Worm (Caenorhabditis elegans) whole organism, L2 larva: ENCODE measurements around the gene clec-2.

ENCODE experiments used
- C34F6.9 ChIP-seq: fragments of 150-350 bp; optimal IDR thresholded peaks from 2 replicates; lab custom pipeline; 2014; ENCODE audit warnings: missing biosample characterization, missing genetic modification characterization
- F13H6.1 ChIP-seq: sonication (generic microtip); optimal IDR thresholded peaks from 2 replicates; lab custom pipeline; 2016; ENCODE audit warnings: missing genetic modification characterization, missing compliant biosample characterization
- Y55F3AM.14 ChIP-seq: fragments of 200-800 bp; sonication (Bioruptor generic); optimal IDR thresholded peaks from 2 replicates; lab custom pipeline; 2018; ENCODE audit warnings: mild to moderate bottlenecking, missing genetic modification characterization, missing compliant biosample characterization
- alr-1 ChIP-seq: fragments of 150-350 bp; optimal IDR thresholded peaks from 2 replicates; lab custom pipeline; 2014; ENCODE audit warnings: missing biosample characterization, missing genetic modification characterization
- ama-1 ChIP-seq: fragments of 150-350 bp; optimal IDR thresholded peaks from 2 replicates; lab custom pipeline; 2018; ENCODE audit warnings: inconsistent platforms
- blmp-1 ChIP-seq: sonication (generic microtip); optimal IDR thresholded peaks from 2 replicates; lab custom pipeline; 2017; ENCODE audit warnings: missing genetic modification characterization, mild to moderate bottlenecking, missing compliant biosample characterization, antibody characterized with exemption, moderate library complexity; ENCODE audit not compliant: insufficient read depth
- ceh-16 ChIP-seq: fragments of 150-350 bp; optimal IDR thresholded peaks from 2 replicates; lab custom pipeline; 2014; ENCODE audit warnings: missing biosample characterization, missing genetic modification characterization
- ceh-82 ChIP-seq: fragments of 150-350 bp; optimal IDR thresholded peaks from 2 replicates; lab custom pipeline; 2014; ENCODE audit warnings: missing biosample characterization, missing genetic modification characterization
- crh-2 ChIP-seq: sonication (generic microtip); optimal IDR thresholded peaks from 2 replicates; lab custom pipeline; 2017; ENCODE audit warnings: missing biosample characterization, missing genetic modification characterization
- dmd-4 ChIP-seq: sonication (generic microtip); optimal IDR thresholded peaks from 2 replicates; lab custom pipeline; 2017; ENCODE audit warnings: missing biosample characterization, missing genetic modification characterization
- egl-27 ChIP-seq: sonication (generic microtip); optimal IDR thresholded peaks from 3 replicates; lab custom pipeline; 2017; ENCODE audit warnings: missing biosample characterization, missing genetic modification reagents, missing genetic modification characterization
- elt-3 ChIP-seq: sonication (generic microtip); optimal IDR thresholded peaks from 2 replicates; lab custom pipeline; 2017; ENCODE audit warnings: missing biosample characterization, missing genetic modification characterization
- fos-1 ChIP-seq: fragments of 150-350 bp; optimal IDR thresholded peaks from 2 replicates; lab custom pipeline; 2014; ENCODE audit warnings: missing biosample characterization, missing genetic modification characterization
- gmeb-1 ChIP-seq: fragments of 150-350 bp; optimal IDR thresholded peaks from 2 replicates; lab custom pipeline; 2014; ENCODE audit warnings: missing biosample characterization, missing genetic modification characterization
- lin-13 ChIP-seq: fragments of 150-350 bp; optimal IDR thresholded peaks from 2 replicates; lab custom pipeline; 2014; ENCODE audit warnings: missing biosample characterization, missing genetic modification reagents, missing genetic modification characterization
- lin-39 ChIP-seq: fragments of 150-350 bp; optimal IDR thresholded peaks from 2 replicates; lab custom pipeline; 2014; ENCODE audit warnings: missing biosample characterization, missing genetic modification reagents, missing genetic modification characterization
- lsy-2 ChIP-seq, 2 experiments: fragments of 150-350 bp in 1 of 2; sonication (generic microtip) in 1 of 2; optimal IDR thresholded peaks; 2 replicates each; lab custom pipeline; 2014 to 2017; ENCODE audit warnings: missing biosample characterization in 2 of 2, missing genetic modification characterization in 2 of 2
- mab-5 ChIP-seq: fragments of 150-350 bp; optimal IDR thresholded peaks from 2 replicates; lab custom pipeline; 2014; ENCODE audit warnings: missing biosample characterization, missing genetic modification characterization
- mbf-1 ChIP-seq: sonication (generic microtip); optimal IDR thresholded peaks from 2 replicates; lab custom pipeline; 2017; ENCODE audit warnings: missing biosample characterization, missing genetic modification characterization
- mdl-1 ChIP-seq, 2 experiments: fragments of 150-350 bp in 1 of 2; sonication (generic microtip) in 1 of 2; optimal IDR thresholded peaks; 2 replicates each; lab custom pipeline; 2017; ENCODE audit warnings: missing biosample characterization in 2 of 2, missing genetic modification characterization in 2 of 2
- nhr-10 ChIP-seq: sonication (generic microtip); optimal IDR thresholded peaks from 2 replicates; lab custom pipeline; 2017; ENCODE audit warnings: missing biosample characterization, missing genetic modification characterization
- nhr-12 ChIP-seq: fragments of 150-350 bp; optimal IDR thresholded peaks from 2 replicates; lab custom pipeline; 2014; ENCODE audit warnings: missing biosample characterization, missing genetic modification characterization
- nhr-21 ChIP-seq: fragments of 150-350 bp; optimal IDR thresholded peaks from 2 replicates; lab custom pipeline; 2014; ENCODE audit warnings: missing biosample characterization, missing genetic modification characterization
- nhr-23 ChIP-seq: fragments of 150-350 bp; optimal IDR thresholded peaks from 2 replicates; lab custom pipeline; 2014; ENCODE audit warnings: missing biosample characterization, missing genetic modification reagents, missing genetic modification characterization
- nhr-237 ChIP-seq: fragments of 150-350 bp; optimal IDR thresholded peaks from 2 replicates; lab custom pipeline; 2014; ENCODE audit warnings: missing biosample characterization, missing genetic modification characterization
- nhr-6 ChIP-seq: fragments of 150-350 bp; optimal IDR thresholded peaks from 2 replicates; lab custom pipeline; 2014; ENCODE audit warnings: missing biosample characterization, missing genetic modification characterization
- sem-4 ChIP-seq: fragments of 150-350 bp; optimal IDR thresholded peaks from 2 replicates; lab custom pipeline; 2014; ENCODE audit warnings: missing biosample characterization, missing genetic modification reagents, missing genetic modification characterization
- skn-1 ChIP-seq: sonication (generic microtip); optimal IDR thresholded peaks from 2 replicates; lab custom pipeline; 2017; ENCODE audit warnings: missing biosample characterization, missing genetic modification characterization
- sma-9 ChIP-seq, 2 experiments: fragments of 150-350 bp in 1 of 2; sonication (generic microtip) in 1 of 2; optimal IDR thresholded peaks; 2 replicates each; lab custom pipeline; 2014 to 2016; ENCODE audit warnings: missing genetic modification characterization in 2 of 2, mild to moderate bottlenecking in 1 of 2, missing biosample characterization in 1 of 2, missing compliant biosample characterization in 1 of 2, missing genetic modification reagents in 1 of 2, moderate library complexity in 1 of 2
- unc-39 ChIP-seq: fragments of 150-350 bp; optimal IDR thresholded peaks from 2 replicates; lab custom pipeline; 2014; ENCODE audit warnings: missing biosample characterization, missing genetic modification characterization
- unc-62 ChIP-seq: fragments of 150-350 bp; optimal IDR thresholded peaks from 2 replicates; lab custom pipeline; 2014; ENCODE audit warnings: missing biosample characterization, missing genetic modification reagents, missing genetic modification characterization
- zag-1 ChIP-seq: fragments of 150-350 bp; optimal IDR thresholded peaks from 2 replicates; lab custom pipeline; 2014; ENCODE audit warnings: missing biosample characterization, missing genetic modification characterization
- ztf-1 ChIP-seq: fragments of 200-800 bp; sonication (Bioruptor generic); conservative IDR thresholded peaks from 2 replicates; pipeline ENCODE4 v1.3.6; 2022; ENCODE audit warnings: missing genetic modification characterization, missing compliant biosample characterization
- ztf-11 ChIP-seq: sonication (generic microtip); optimal IDR thresholded peaks from 2 replicates; lab custom pipeline; 2017; ENCODE audit warnings: missing biosample characterization, missing genetic modification characterization

Gene clec-2

DNA sequence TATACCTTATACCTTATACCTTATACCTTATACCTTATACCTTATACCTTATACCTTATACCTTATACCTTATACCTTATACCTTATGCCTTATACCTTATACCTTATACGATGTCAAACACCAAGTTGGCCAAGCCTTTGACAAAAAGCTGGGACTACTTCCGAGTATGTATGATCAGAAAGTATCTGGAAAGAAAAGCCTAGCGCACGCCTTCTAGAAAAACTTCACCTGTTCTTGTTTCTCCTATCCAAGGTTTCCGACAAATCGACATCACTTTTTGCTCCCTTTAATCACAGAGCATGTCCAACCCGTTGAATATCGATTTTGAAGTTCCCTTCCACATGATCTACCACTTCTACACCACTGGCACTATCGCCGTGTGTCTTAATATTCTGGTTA lies 25.1 kb upstream of the clec-2 start, which contains the start of gene sri-28:
Gene sri-28, plus strand, starts transcription at position 301 of the 400 bp plus-strand sequence.
- TF ChIP-seq skn-1 (no peak), ztf-11 (tag; lab: Kevin White, UChicago) (no peak), nhr-6 (tag; lab: Kevin White, UChicago) (no peak), egl-27 (tag; lab: Kevin White, UChicago) (no peak), elt-3 (tag; lab: Kevin White, UChicago) (no peak), nhr-237 (tag; lab: Kevin White, UChicago) (no peak), C34F6.9 (tag; lab: Kevin White, UChicago) (no peak), mbf-1 (tag; lab: Kevin White, UChicago) (no peak), crh-2 (tag; lab: Kevin White, UChicago) (no peak), F13H6.1 (no peak), blmp-1 (tag; lab: Kevin White, UChicago) (no peak), ceh-16 (tag; lab: Kevin White, UChicago) (no peak), lsy-2 (tag; optimal IDR thresholded peaks at IDR 0.05; lab: Kevin White, UChicago) (no peak), Y55F3AM.14 (no peak), sem-4 (tag; lab: Kevin White, UChicago) (no peak), lin-13 (GFP tag; lab: Kevin White, UChicago) (no peak), ama-1 (lab: Kevin White, UChicago) (no peak)

DNA sequence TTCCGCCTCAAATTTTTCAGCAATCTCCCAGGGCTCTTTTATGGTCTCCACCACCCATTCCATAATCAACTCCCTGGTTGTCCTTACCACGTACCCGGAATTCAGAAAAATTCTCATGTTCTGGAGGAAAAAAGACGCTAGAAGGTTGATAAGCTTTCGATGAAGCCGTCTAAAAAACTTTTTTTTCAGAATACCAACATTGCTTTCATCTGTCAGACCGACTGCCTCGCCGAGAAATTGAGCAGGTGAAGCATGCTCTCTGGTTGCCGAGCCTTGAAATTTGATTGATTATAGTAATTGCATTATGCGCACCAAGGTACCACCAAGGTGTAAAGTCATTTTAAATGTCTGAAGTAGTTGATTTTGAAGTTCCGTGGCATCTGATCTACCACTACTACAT lies 22.6 kb upstream of the clec-2 start, which contains the start of gene sri-30:
Gene sri-30, plus strand, starts transcription at position 301 of the 400 bp plus-strand sequence.
- TF ChIP-seq ztf-11 (tag; lab: Kevin White, UChicago) (no peak), ama-1 (lab: Kevin White, UChicago) (no peak), lin-39 (tag; lab: Kevin White, UChicago) (no peak), unc-62 (GFP tag; lab: Kevin White, UChicago) (no peak), nhr-12 (tag; lab: Kevin White, UChicago) (no peak)

DNA sequence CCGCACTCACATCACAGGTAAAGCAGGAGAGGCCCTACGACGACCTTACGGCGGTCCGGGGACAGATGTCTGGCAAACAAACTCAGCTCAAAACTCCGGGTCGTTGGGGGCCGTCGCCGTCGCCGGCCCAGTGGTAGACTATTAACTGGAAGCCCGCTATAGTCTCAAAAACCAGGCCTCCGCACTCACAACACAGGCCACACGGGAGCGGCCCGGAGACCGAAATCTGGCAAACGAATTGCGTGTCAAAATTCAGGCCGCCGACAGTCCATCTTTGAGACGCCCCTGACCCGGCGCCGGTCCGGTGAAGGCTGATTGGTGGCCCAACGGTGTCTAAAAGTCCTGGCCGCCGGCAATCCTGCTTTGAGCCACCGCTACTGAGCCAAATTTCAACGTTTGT lies 22.2 kb upstream of the clec-2 start:
- TF ChIP-seq nhr-237 (tag; lab: Kevin White, UChicago): no peak
- TF ChIP-seq nhr-10 (tag; lab: Kevin White, UChicago): no peak
- TF ChIP-seq ama-1 (lab: Kevin White, UChicago): no peak
- no peak for TF ChIP-seq ceh-82 (tag; lab: Kevin White, UChicago)
- TF ChIP-seq nhr-21: no peak
- TF ChIP-seq dmd-4: no peak
- no peak for TF ChIP-seq zag-1 (tag; lab: Kevin White, UChicago)
- no peak for TF ChIP-seq mab-5 (tag; lab: Kevin White, UChicago)
- TF ChIP-seq nhr-6 (tag; lab: Kevin White, UChicago): no peak
- TF ChIP-seq crh-2 (tag; lab: Kevin White, UChicago): no peak
- TF ChIP-seq mdl-1 (tag; optimal IDR thresholded peaks at IDR 0.05; lab: Kevin White, UChicago): no peak
- TF ChIP-seq lin-13 (GFP tag; lab: Kevin White, UChicago): no peak

DNA sequence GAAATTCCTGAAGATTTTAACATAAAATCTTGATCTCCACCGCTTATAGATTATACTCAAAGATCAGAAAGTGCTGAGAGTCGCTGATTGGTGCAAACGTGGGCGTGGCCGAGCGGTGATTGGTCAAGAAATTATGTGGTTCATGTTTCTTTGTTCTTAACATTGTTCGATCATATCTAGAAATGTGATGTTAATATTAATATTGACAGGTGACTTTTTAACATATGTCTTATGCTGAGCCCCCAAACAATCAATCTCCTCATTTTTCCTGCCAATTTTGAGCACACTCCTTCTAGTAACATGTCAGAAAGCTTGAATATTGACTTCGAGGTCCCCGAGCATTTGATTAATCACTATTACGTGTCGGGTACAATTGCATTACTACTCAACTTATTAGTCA lies 20.8 kb upstream of the clec-2 start, which contains the start of gene sri-29:
Gene sri-29, plus strand, starts transcription at position 301 of the 400 bp plus-strand sequence.
- TF ChIP-seq nhr-10 (tag; lab: Kevin White, UChicago) (no peak), nhr-6 (tag; lab: Kevin White, UChicago) (no peak), sma-9 (GFP tag; optimal IDR thresholded peaks at IDR 0.05; lab: Kevin White, UChicago) (no peak), sma-9 (tag; optimal IDR thresholded peaks at IDR 0.05; lab: Kevin White, UChicago) (no peak), elt-3 (tag; lab: Kevin White, UChicago) (no peak), lsy-2 (tag; optimal IDR thresholded peaks at IDR 0.05; lab: Kevin White, UChicago) (no peak), skn-1 (no peak), ztf-1 (no peak), nhr-12 (tag; lab: Kevin White, UChicago) (no peak), alr-1 (tag; lab: Kevin White, UChicago) (no peak), Y55F3AM.14 (no peak), nhr-23 (tag; lab: Kevin White, UChicago) (no peak), fos-1 (tag; lab: Kevin White, UChicago) (no peak), sem-4 (tag; lab: Kevin White, UChicago) (no peak), mbf-1 (tag; lab: Kevin White, UChicago) (no peak), nhr-237 (tag; lab: Kevin White, UChicago) (no peak), unc-39 (tag; lab: Kevin White, UChicago) (no peak), gmeb-1 (tag; lab: Kevin White, UChicago) (no peak), mdl-1 (tag; optimal IDR thresholded peaks at IDR 0.05; lab: Kevin White, UChicago) (no peak), crh-2 (tag; lab: Kevin White, UChicago) (no peak), C34F6.9 (tag; lab: Kevin White, UChicago) (no peak)
